Worm (Caenorhabditis elegans): ENCODE data around the gene test-1.

- TF ChIP-seq elt-2 (tag; optimal IDR thresholded peaks at IDR 0.05) (no peak), dmd-4 (tag; optimal IDR thresholded peaks at IDR 0.05; ENCODE audit: borderline replicate concordance) (no peak), pha-2 (tag; optimal IDR thresholded peaks at IDR 0.05) (no peak), C08G9.2 (tag; optimal IDR thresholded peaks at IDR 0.05) (no peak), sox-4 (tag; optimal IDR thresholded peaks at IDR 0.05) (no peak), unc-55 (GFP tag; optimal IDR thresholded peaks at IDR 0.05) (no peak), npax-4 (tag; optimal IDR thresholded peaks at IDR 0.05) (no peak), fkh-10 (GFP tag; optimal IDR thresholded peaks at IDR 0.05) (no peak)
These were observed 19.5 kb upstream of the test-1 start for ce11 chrIV:2117268-2117667.
